Worm (Caenorhabditis elegans): ENCODE data around the gene H35B03.1.

Gene H35B03.1

ce11 chrIV:5725300-5725699 is at the start of gene H35B03.1:
TSS of gene H35B03.1 (plus strand) at chrIV:5725600.
- TF ChIP-seq Y55F3AM.14 (GFP tag; optimal IDR thresholded peaks at IDR 0.05) (no peak), F13H6.1 (tag; optimal IDR thresholded peaks at IDR 0.05) (no peak), lin-39 (tag; optimal IDR thresholded peaks at IDR 0.05) (no peak), nhr-6 (tag; optimal IDR thresholded peaks at IDR 0.05) (no peak), egl-27 (tag; optimal IDR thresholded peaks at IDR 0.05) (no peak), mdl-1 (tag; optimal IDR thresholded peaks at IDR 0.05) (no peak), ZK546.5 (tag; optimal IDR thresholded peaks at IDR 0.05) (no peak)

- TF ChIP-seq zag-1 (tag; optimal IDR thresholded peaks at IDR 0.05) (no peak), Y55F3AM.14 (GFP tag; optimal IDR thresholded peaks at IDR 0.05) (no peak), gmeb-1 (tag; optimal IDR thresholded peaks at IDR 0.05) (no peak), sem-4 (tag; optimal IDR thresholded peaks at IDR 0.05) (no peak), nhr-12 (tag; optimal IDR thresholded peaks at IDR 0.05) (no peak), elt-1 (tag; optimal IDR thresholded peaks at IDR 0.05) (no peak), nhr-77 (tag; optimal IDR thresholded peaks at IDR 0.05) (no peak), unc-55 (GFP tag; optimal IDR thresholded peaks at IDR 0.05) (no peak), elt-3 (tag; optimal IDR thresholded peaks at IDR 0.05) (no peak), skn-1 (tag; optimal IDR thresholded peaks at IDR 0.05) (no peak), ceh-82 (tag; optimal IDR thresholded peaks at IDR 0.05) (no peak), ztf-1 (GFP tag; conservative IDR thresholded peaks at IDR 0.05) (no peak), unc-62 (GFP tag; optimal IDR thresholded peaks at IDR 0.05) (no peak)
These were observed 47.4 kb upstream of the H35B03.1 start, which contains the start of gene C55C3.4 for ce11 chrIV:5678044-5678443. TSS of gene C55C3.4 (minus strand) at chrIV:5678144.

DNA sequence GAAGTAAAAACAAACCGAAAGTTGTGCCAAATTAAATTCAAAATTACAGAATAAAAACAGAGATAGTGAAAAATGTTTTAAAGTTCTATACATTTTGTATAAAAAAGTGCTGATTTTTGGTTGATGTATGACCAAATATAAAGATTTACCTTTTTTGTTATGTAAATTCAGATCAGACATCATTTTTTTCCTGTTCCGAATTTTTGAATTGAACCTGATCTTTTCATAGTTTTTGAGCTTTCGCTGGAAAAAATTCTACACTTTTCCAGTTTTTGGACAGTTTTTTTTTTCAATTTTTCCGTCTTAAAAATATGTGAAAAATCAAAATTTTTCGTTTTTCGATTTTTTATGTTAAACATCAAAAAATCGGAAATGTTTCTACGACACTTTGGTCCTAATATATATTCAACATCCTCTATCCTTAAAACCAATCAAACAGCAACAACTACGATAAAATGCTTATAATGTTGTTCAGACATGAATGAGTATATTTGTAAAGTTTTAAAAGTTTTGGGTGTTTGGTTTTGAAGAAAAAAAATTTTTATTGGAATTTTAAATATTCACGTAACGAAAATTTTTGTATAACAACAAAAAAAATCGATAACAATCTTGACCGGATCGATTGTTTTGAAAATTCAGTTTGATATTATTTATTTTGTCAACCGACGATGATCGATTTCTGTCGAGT is 42.7 kb upstream of the H35B03.1 start, which contains the start of the genes C55C3.7 and C55C3.6:
TSS of gene C55C3.7 (minus strand) at position 101 of the 688 bp plus-strand sequence.
TSS of gene C55C3.6 (plus strand) at position 638 of the 688 bp plus-strand sequence.
- TF ChIP-seq blmp-1 (tag; optimal IDR thresholded peaks at IDR 0.05; ENCODE audit: insufficient read depth): no peak
- no peak for TF ChIP-seq mbf-1 (tag; optimal IDR thresholded peaks at IDR 0.05)
- no peak for TF ChIP-seq mdl-1 (tag; optimal IDR thresholded peaks at IDR 0.05)
- no peak for TF ChIP-seq egl-27 (tag; optimal IDR thresholded peaks at IDR 0.05)
- TF ChIP-seq nhr-77 (tag; optimal IDR thresholded peaks at IDR 0.05): no peak
- TF ChIP-seq Y55F3AM.14 (GFP tag; optimal IDR thresholded peaks at IDR 0.05): no peak
- TF ChIP-seq gmeb-1 (tag; optimal IDR thresholded peaks at IDR 0.05): no peak
- TF ChIP-seq sma-3 (GFP tag; optimal IDR thresholded peaks at IDR 0.05): no peak
- no peak for TF ChIP-seq elt-1 (tag; optimal IDR thresholded peaks at IDR 0.05)
- no peak for TF ChIP-seq unc-55 (GFP tag; optimal IDR thresholded peaks at IDR 0.05)
- TF ChIP-seq unc-39 (tag; optimal IDR thresholded peaks at IDR 0.05): no peak
- TF ChIP-seq ztf-11 (tag; optimal IDR thresholded peaks at IDR 0.05): no peak
- TF ChIP-seq nhr-21 (tag; optimal IDR thresholded peaks at IDR 0.05): no peak
- TF ChIP-seq elt-3 (tag; optimal IDR thresholded peaks at IDR 0.05): no peak
- TF ChIP-seq nhr-237 (tag; optimal IDR thresholded peaks at IDR 0.05): no peak
- TF ChIP-seq fos-1 (tag; optimal IDR thresholded peaks at IDR 0.05): no peak
- no peak for TF ChIP-seq zag-1 (tag; optimal IDR thresholded peaks at IDR 0.05)
- no peak for TF ChIP-seq lin-13 (GFP tag; optimal IDR thresholded peaks at IDR 0.05)

DNA sequence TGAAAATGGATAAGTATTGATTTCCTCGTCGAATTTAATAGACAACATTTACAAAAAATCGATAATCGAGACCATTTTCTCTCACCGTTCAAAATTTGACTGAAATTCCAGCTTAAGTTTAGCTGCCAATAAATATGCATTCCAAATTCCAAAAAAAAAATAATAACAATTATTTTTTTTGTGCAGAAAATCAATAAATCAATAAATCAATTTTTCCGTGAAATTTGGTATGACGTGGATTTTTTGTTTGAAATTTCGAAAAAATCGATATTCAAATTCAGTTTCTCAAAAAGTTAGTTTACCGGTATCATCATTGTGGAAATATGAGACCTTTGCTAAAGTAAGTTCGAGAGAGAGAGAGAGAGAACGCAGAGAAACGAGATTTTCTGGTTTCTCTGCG is 40.4 kb upstream of the H35B03.1 start, which contains the start of gene C55C3.3:
TSS of gene C55C3.3 (plus strand) at position 274 of the 400 bp plus-strand sequence.
- TF ChIP-seq snpc-4 (tag; optimal IDR thresholded peaks at IDR 0.05) (no peak), nhr-6 (tag; optimal IDR thresholded peaks at IDR 0.05) (no peak), blmp-1 (tag; optimal IDR thresholded peaks at IDR 0.05; ENCODE audit: insufficient read depth) (no peak), aly-2 (tag; optimal IDR thresholded peaks at IDR 0.05) (no peak), ztf-1 (GFP tag; conservative IDR thresholded peaks at IDR 0.05) (no peak), alr-1 (tag; optimal IDR thresholded peaks at IDR 0.05) (no peak), ztf-4 (tag; optimal IDR thresholded peaks at IDR 0.05) (no peak), unc-62 (GFP tag; optimal IDR thresholded peaks at IDR 0.05) (no peak), F13H6.1 (tag; optimal IDR thresholded peaks at IDR 0.05) (no peak), lin-11 (tag; optimal IDR thresholded peaks at IDR 0.05) (no peak), elt-1 (tag; optimal IDR thresholded peaks at IDR 0.05) (no peak), mab-5 (tag; optimal IDR thresholded peaks at IDR 0.05) (no peak), nhr-12 (tag; optimal IDR thresholded peaks at IDR 0.05) (no peak), zag-1 (tag; optimal IDR thresholded peaks at IDR 0.05) (no peak), nhr-237 (tag; optimal IDR thresholded peaks at IDR 0.05) (no peak), Y55F3AM.14 (GFP tag; optimal IDR thresholded peaks at IDR 0.05) (no peak), nhr-25 (tag; optimal IDR thresholded peaks at IDR 0.05) (no peak), unc-55 (GFP tag; optimal IDR thresholded peaks at IDR 0.05) (no peak)

Measured in whole organism, L2 larva.